Worm (Caenorhabditis elegans) whole organism, L2 larva: ENCODE data around the gene srx-48.

ENCODE experiments used
- R02D3.7 ChIP-seq: fragments of 150-350 bp; optimal IDR thresholded peaks from 2 replicates; lab custom pipeline; 2014; ENCODE audit warnings: missing biosample characterization, missing genetic modification characterization
- elt-1 ChIP-seq: fragments of 150-350 bp; optimal IDR thresholded peaks from 2 replicates; lab custom pipeline; 2014; ENCODE audit warnings: missing biosample characterization, missing genetic modification characterization
- nhr-10 ChIP-seq: sonication (generic microtip); optimal IDR thresholded peaks from 2 replicates; lab custom pipeline; 2017; ENCODE audit warnings: missing biosample characterization, missing genetic modification characterization
- nhr-237 ChIP-seq: fragments of 150-350 bp; optimal IDR thresholded peaks from 2 replicates; lab custom pipeline; 2014; ENCODE audit warnings: missing biosample characterization, missing genetic modification characterization

DNA sequence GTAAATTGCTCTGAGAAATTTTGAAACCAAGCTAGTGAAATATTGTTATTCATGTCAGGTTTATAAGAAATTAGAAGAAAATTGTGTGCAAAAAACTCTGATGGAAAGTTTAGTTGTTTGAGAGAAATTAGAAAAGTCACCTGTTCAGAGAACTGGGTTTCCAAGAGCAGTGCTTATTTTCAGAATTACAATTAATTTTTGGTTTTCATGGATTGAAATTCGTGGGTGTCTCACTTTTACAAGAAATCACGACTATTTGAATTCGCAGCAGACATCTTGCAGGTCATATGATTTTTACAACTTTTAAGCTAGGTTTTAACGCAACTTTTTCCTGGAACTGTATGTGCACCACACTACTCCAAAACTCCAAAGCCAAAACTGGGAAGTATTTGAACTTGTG is 5.5 kb upstream of the srx-48 start, which contains the start of gene srz-10:
- no peak for TF ChIP-seq R02D3.7
- TF ChIP-seq nhr-10 = no peak
- TF ChIP-seq elt-1 (tag; lab: Kevin White, UChicago) = no peak
- no peak for TF ChIP-seq nhr-237 (tag; lab: Kevin White, UChicago)
